Worm (Caenorhabditis elegans) whole organism, L4 larva: Measurements from ENCODE around the gene T28B11.1.
A peak's percentile ranks its signal among the peaks of the same experiment; 100 is the strongest.

ENCODE experiments used
- fkh-10 ChIP-seq: fragments of 150-350 bp; optimal IDR thresholded peaks from 2 replicates; lab custom pipeline; 2014; ENCODE audit warnings: missing biosample characterization, missing genetic modification reagents, missing genetic modification characterization
- lin-38 ChIP-seq: fragments of 200-800 bp; sonication (Bioruptor generic); IDR thresholded peaks from 2 replicates; pipeline ENCODE4 v1.3.6; 2022; ENCODE audit warnings: missing genetic modification reagents, missing genetic modification characterization, missing compliant biosample characterization
- mdl-1 ChIP-seq, 2 experiments: fragments of 150-350 bp in 1 of 2; sonication (generic microtip) in 1 of 2; optimal IDR thresholded peaks; 2 replicates each; lab custom pipeline; 2014 to 2017; ENCODE audit warnings: missing biosample characterization in 2 of 2, missing genetic modification characterization in 2 of 2
- pha-4 ChIP-seq, 2 experiments: fragments of 150-350 bp in 1 of 2; fragments of 200-800 bp in 1 of 2; sonication (Bioruptor generic) in 1 of 2; IDR thresholded peaks in 1 of 2; optimal IDR thresholded peaks in 1 of 2; 2 replicates each; pipeline versions ENCODE4 v1.3.6 to Lab custom; 2014 to 2022; ENCODE audit warnings: missing genetic modification characterization in 2 of 2, missing genetic modification reagents in 2 of 2, missing biosample characterization in 1 of 2, missing compliant biosample characterization in 1 of 2
- pqm-1 ChIP-seq: sonication (generic microtip); optimal IDR thresholded peaks from 2 replicates; lab custom pipeline; 2017; ENCODE audit warnings: missing biosample characterization, missing genetic modification characterization

DNA sequence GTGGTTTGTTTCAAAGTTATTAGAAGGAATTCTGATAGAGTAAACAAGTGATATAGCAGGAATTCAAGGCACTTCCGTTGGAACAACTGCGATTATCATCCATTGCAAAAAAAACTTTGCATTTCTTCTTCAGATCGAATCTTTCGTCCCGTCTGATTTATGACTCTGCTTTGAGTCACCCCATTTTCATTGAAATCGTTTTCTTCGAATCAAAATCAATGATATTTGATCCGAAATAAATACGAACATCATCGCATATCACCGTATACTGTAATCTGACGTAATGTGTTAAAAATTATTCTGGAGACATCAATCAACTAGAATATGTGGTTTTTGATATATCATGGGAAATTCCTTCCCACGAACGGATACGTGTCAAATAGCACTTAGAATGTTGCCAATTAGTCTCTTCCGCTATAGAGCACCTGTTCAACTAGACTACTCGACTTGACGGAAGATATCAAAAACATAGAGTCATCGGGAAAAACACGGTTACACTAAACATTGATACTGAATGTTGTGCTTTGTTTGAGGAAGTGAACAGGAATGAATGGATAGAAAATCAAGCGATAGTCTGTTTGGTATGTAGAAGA is 1.3 kb downstream of the T28B11.1 start:
- TF ChIP-seq fkh-10 (GFP tag; lab: Kevin White, UChicago), result no peak
- no peak for TF ChIP-seq pha-4 (GFP tag; IDR thresholded peaks at IDR 0.05; lab: Robert Waterston, UW)
- TF ChIP-seq pha-4 (tag; optimal IDR thresholded peaks at IDR 0.05; lab: Kevin White, UChicago), result no peak
- TF ChIP-seq lin-38, result no peak
- TF ChIP-seq pqm-1 (tag; lab: Kevin White, UChicago), result no peak
- peak in 1 of 2 experiments; percentile 1 for TF ChIP-seq mdl-1 (tag; optimal IDR thresholded peaks at IDR 0.05; lab: Kevin White, UChicago)
